Worm (Caenorhabditis elegans): Measurements from ENCODE around the gene ZK380.2.

ce11 chrX:1667056-1667455 lies 35.8 kb downstream of the ZK380.2 start:
- TF ChIP-seq aly-1 (tag; optimal IDR thresholded peaks at IDR 0.05) (no peak), ama-1 (optimal IDR thresholded peaks at IDR 0.05) (no peak)
